Worm (Caenorhabditis elegans): ENCODE measurements around the gene Y105C5B.1418.

- TF ChIP-seq ama-1 (optimal IDR thresholded peaks at IDR 0.05) (no peak), ama-1 (GFP tag; optimal IDR thresholded peaks at IDR 0.05) (no peak), repo-1 (tag; optimal IDR thresholded peaks at IDR 0.05) (no peak), ZK185.1 (tag; optimal IDR thresholded peaks at IDR 0.05; ENCODE audit: poor library complexity, severe bottlenecking) (no peak), rcor-1 (GFP tag; IDR thresholded peaks at IDR 0.05) (no peak), mes-4 (tag; optimal IDR thresholded peaks at IDR 0.05) (no peak), efl-1 (GFP tag; optimal IDR thresholded peaks at IDR 0.05) (no peak), madf-8 (GFP tag; conservative IDR thresholded peaks at IDR 0.05) (no peak), F52B5.7 (tag; optimal IDR thresholded peaks at IDR 0.05) (no peak), mxl-1 (tag; optimal IDR thresholded peaks at IDR 0.05) (no peak), akir-1 (GFP tag; optimal IDR thresholded peaks at IDR 0.05) (no peak)
Observed at ce11 chrIV:16036696-16037095, 30.5 kb downstream of the Y105C5B.1418 start.
